Fruit fly (Drosophila melanogaster): ENCODE data around the gene dpr20.

dpr20 gene

DNA sequence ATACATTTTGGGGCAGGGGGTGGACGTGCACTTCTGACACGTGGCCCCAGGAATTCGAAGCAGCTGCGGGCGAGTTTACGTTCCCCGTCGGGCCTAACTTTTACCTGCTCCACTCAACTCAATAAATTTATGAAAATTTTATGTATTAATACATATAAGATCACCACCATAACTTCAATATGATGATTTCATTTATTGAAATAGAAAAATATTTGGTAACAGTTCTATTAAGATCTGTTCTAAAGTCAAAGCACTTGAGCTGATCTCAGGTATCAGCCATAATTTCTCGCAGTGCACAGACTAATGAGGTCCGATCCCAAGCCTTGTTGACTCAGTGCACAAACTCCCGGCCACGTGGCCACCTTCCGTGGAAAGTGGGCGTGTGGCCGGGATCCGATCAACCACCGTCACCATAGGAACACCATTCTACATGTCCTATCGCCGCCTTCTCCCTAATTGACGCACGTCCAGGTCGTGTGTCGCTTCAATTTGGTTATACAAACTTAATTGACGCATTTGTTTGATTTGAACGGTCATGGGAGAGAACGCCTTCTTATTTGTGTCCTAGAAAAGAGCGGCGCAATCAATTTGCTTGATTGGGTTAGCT is 46.9 kb downstream of the dpr20 start:
- TF ChIP-seq CrebA (GFP tag; optimal IDR thresholded peaks at IDR 0.05; ENCODE audit: borderline replicate concordance) (no peak), CG32264 (GFP tag; optimal IDR thresholded peaks at IDR 0.05) (no peak), dl (GFP tag; optimal IDR thresholded peaks at IDR 0.05; ENCODE audit: insufficient read depth in 1 of 2, partially characterized antibody in 2 of 2) (no peak), Dif (GFP tag; optimal IDR thresholded peaks at IDR 0.05; ENCODE audit: partially characterized antibody) (no peak), CG9705 (GFP tag; optimal IDR thresholded peaks at IDR 0.05) (no peak), Jra (GFP tag; optimal IDR thresholded peaks at IDR 0.05) (no peak), sage (GFP tag; optimal IDR thresholded peaks at IDR 0.05) (no peak), Hr83 (GFP tag; optimal IDR thresholded peaks at IDR 0.05; ENCODE audit: poor library complexity, severe bottlenecking) (no peak), h (GFP tag; optimal IDR thresholded peaks at IDR 0.05) (no peak), lola (GFP tag; optimal IDR thresholded peaks at IDR 0.05) (no peak), pan (optimal IDR thresholded peaks at IDR 0.05) (no peak), usp (GFP tag; optimal IDR thresholded peaks at IDR 0.05) (no peak), OdsH (GFP tag; optimal IDR thresholded peaks at IDR 0.05) (no peak), Dfd (GFP tag; optimal IDR thresholded peaks at IDR 0.05) (no peak)

DNA sequence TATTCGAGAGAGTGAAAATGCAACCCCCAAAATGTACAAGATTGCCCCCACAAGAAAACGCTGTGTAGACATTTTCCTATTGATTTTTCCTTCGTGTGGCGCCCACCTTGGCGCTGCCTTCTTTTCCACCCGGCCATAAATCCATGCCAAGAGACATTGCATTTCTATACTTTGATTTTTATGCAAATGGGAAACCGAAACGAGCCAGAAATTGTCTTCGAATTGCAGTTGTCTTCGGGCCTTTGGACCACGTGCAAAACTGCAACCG is 47.6 kb downstream of the dpr20 start:
- TF ChIP-seq tai (GFP tag; optimal IDR thresholded peaks at IDR 0.05) (no peak), woc (GFP tag; optimal IDR thresholded peaks at IDR 0.05) (no peak), dmrt93B (GFP tag; optimal IDR thresholded peaks at IDR 0.05) (no peak), Dfd (GFP tag; optimal IDR thresholded peaks at IDR 0.05) (no peak), Rel (GFP tag; optimal IDR thresholded peaks at IDR 0.05) (no peak), Rel (tag; optimal IDR thresholded peaks at IDR 0.05) (no peak), GATAd (GFP tag; optimal IDR thresholded peaks at IDR 0.05) (no peak), pan (optimal IDR thresholded peaks at IDR 0.05) (no peak), sv (GFP tag; optimal IDR thresholded peaks at IDR 0.05) (no peak), Sp1 (GFP tag; optimal IDR thresholded peaks at IDR 0.05) (no peak), HLH106 (tag; optimal IDR thresholded peaks at IDR 0.05) (no peak), foxo (GFP tag; optimal IDR thresholded peaks at IDR 0.05) (no peak), rgr (GFP tag; optimal IDR thresholded peaks at IDR 0.05) (no peak)

DNA sequence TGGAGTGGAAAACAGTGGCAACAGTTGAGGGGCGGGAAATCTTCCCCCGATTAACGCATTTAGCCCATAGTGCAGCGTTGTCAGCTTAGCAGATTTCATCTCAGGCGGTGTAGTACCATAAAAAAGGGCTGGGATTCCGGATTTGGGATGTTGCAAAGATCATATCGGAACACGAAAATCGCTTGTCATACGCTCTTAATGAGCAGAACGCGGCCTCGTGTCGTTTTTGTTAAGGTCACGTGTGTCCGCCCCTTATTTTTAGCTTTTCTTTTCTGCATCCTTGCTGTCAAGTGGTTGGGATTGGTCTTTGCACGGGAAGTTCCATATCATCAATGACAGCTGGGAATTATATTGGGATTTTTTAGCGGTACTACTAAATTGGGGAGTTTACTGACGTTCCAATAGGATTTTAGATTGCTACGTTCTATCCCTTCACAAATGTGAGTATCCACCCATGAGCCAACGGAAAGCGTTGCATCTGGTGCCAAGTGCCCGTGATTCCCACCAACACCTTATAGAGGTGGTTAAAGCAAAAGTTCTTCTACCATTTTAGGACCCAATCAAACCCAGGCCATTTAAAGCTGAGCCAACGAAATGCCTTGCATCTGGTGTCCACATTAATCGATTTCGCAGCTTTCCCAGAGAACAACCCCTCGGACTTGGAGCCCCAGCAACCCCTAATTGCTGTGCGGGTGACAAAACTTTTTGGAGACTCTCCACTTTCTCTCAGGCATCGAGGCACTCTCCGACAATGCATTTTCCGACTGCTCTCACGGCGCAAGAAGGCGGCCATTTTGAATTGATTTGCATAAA is 48.1 kb downstream of the dpr20 start:
- no peak for TF ChIP-seq pan (optimal IDR thresholded peaks at IDR 0.05)
- TF ChIP-seq CG9705 (GFP tag; optimal IDR thresholded peaks at IDR 0.05), result no peak
- no peak for TF ChIP-seq Rel (GFP tag; optimal IDR thresholded peaks at IDR 0.05)
- no peak for TF ChIP-seq Rel (tag; optimal IDR thresholded peaks at IDR 0.05)
- TF ChIP-seq h (GFP tag; optimal IDR thresholded peaks at IDR 0.05), result no peak
- TF ChIP-seq Jra (GFP tag; optimal IDR thresholded peaks at IDR 0.05), result no peak
- no peak for TF ChIP-seq Myc (optimal IDR thresholded peaks at IDR 0.05)
- no peak for TF ChIP-seq Mio (GFP tag; optimal IDR thresholded peaks at IDR 0.05)
- no peak for TF ChIP-seq foxo (GFP tag; optimal IDR thresholded peaks at IDR 0.05)
- TF ChIP-seq lola (GFP tag; optimal IDR thresholded peaks at IDR 0.05), result no peak
- no peak for TF ChIP-seq sage (GFP tag; optimal IDR thresholded peaks at IDR 0.05)
- TF ChIP-seq CG32264 (GFP tag; optimal IDR thresholded peaks at IDR 0.05), result no peak
- TF ChIP-seq N (GFP tag; optimal IDR thresholded peaks at IDR 0.05), result no peak
- TF ChIP-seq psq (GFP tag; optimal IDR thresholded peaks at IDR 0.05), result no peak
- no peak for TF ChIP-seq Hr78 (GFP tag; optimal IDR thresholded peaks at IDR 0.05)
- TF ChIP-seq tai (GFP tag; optimal IDR thresholded peaks at IDR 0.05), result no peak
- TF ChIP-seq Abd-B (GFP tag; optimal IDR thresholded peaks at IDR 0.05), result no peak
- no peak for TF ChIP-seq Hnf4 (GFP tag; optimal IDR thresholded peaks at IDR 0.05)
- no peak for TF ChIP-seq ey (GFP tag; optimal IDR thresholded peaks at IDR 0.05)
- no peak for TF ChIP-seq brk (GFP tag; optimal IDR thresholded peaks at IDR 0.05)

DNA sequence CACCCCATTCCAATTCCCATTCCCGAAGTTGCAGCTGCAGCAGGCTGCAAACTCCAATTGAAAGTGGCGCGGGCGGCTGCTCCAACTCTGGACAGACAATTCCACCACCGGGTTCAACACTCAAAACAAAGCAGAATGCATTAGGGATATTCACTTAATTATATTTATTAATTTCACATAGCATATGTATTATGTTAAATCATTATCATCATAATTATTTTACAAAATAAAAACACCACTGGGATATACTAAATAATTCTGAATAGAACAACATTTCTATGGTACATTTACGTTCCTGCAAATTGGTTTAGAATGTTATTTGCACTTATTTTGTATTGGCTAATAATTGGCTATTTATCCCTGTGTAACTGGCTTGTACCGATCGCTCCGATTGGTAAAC is 49.6 kb downstream of the dpr20 start:
- TF ChIP-seq woc (GFP tag; optimal IDR thresholded peaks at IDR 0.05), result no peak
- TF ChIP-seq dl (GFP tag; optimal IDR thresholded peaks at IDR 0.05; ENCODE audit: insufficient read depth in 1 of 2, partially characterized antibody in 2 of 2), result no peak
- no peak for TF ChIP-seq OdsH (GFP tag; optimal IDR thresholded peaks at IDR 0.05)
- TF ChIP-seq CG32264 (GFP tag; optimal IDR thresholded peaks at IDR 0.05), result no peak
- no peak for TF ChIP-seq Jra (GFP tag; optimal IDR thresholded peaks at IDR 0.05)
- no peak for TF ChIP-seq dsf (GFP tag; optimal IDR thresholded peaks at IDR 0.05; ENCODE audit: borderline replicate concordance)
- TF ChIP-seq CrebA (GFP tag; optimal IDR thresholded peaks at IDR 0.05; ENCODE audit: borderline replicate concordance), result no peak
- no peak for TF ChIP-seq Hnf4 (GFP tag; optimal IDR thresholded peaks at IDR 0.05)
- TF ChIP-seq foxo (GFP tag; optimal IDR thresholded peaks at IDR 0.05), result peak in 1 of 2 experiments; percentile 13
- TF ChIP-seq lola (GFP tag; optimal IDR thresholded peaks at IDR 0.05), result no peak
- TF ChIP-seq Abd-B (GFP tag; optimal IDR thresholded peaks at IDR 0.05), result no peak
- no peak for TF ChIP-seq Hr78 (GFP tag; optimal IDR thresholded peaks at IDR 0.05)
- TF ChIP-seq CG9705 (GFP tag; optimal IDR thresholded peaks at IDR 0.05), result no peak
- no peak for TF ChIP-seq usp (GFP tag; optimal IDR thresholded peaks at IDR 0.05)
- no peak for TF ChIP-seq Hr83 (GFP tag; optimal IDR thresholded peaks at IDR 0.05; ENCODE audit: poor library complexity, severe bottlenecking)
- no peak for TF ChIP-seq pan (optimal IDR thresholded peaks at IDR 0.05)
- no peak for TF ChIP-seq Dif (GFP tag; optimal IDR thresholded peaks at IDR 0.05; ENCODE audit: partially characterized antibody)
- TF ChIP-seq rgr (GFP tag; optimal IDR thresholded peaks at IDR 0.05), result no peak
- no peak for TF ChIP-seq sage (GFP tag; optimal IDR thresholded peaks at IDR 0.05)
- no peak for TF ChIP-seq br (GFP tag; optimal IDR thresholded peaks at IDR 0.05)
- TF ChIP-seq psq (GFP tag; optimal IDR thresholded peaks at IDR 0.05), result peak; percentile 3
- TF ChIP-seq h (GFP tag; optimal IDR thresholded peaks at IDR 0.05), result peak; percentile 14
- no peak for TF ChIP-seq tai (GFP tag; optimal IDR thresholded peaks at IDR 0.05)
- TF ChIP-seq HLH106 (tag; optimal IDR thresholded peaks at IDR 0.05), result peak; percentile 35
- TF ChIP-seq fru (GFP tag; optimal IDR thresholded peaks at IDR 0.05), result peak; percentile 15
- TF ChIP-seq Sp1 (GFP tag; optimal IDR thresholded peaks at IDR 0.05), result peak; percentile 32
- TF ChIP-seq Myc (optimal IDR thresholded peaks at IDR 0.05), result no peak
- TF ChIP-seq brk (GFP tag; optimal IDR thresholded peaks at IDR 0.05), result no peak
- no peak for TF ChIP-seq Dfd (GFP tag; optimal IDR thresholded peaks at IDR 0.05)
- no peak for TF ChIP-seq Mio (GFP tag; optimal IDR thresholded peaks at IDR 0.05)
- TF ChIP-seq Rel (GFP tag; optimal IDR thresholded peaks at IDR 0.05), result no peak
- no peak for TF ChIP-seq Rel (tag; optimal IDR thresholded peaks at IDR 0.05)
- no peak for TF ChIP-seq dmrt93B (GFP tag; optimal IDR thresholded peaks at IDR 0.05)
- peak; percentile 4 for TF ChIP-seq ey (GFP tag; optimal IDR thresholded peaks at IDR 0.05)
